Worm (Caenorhabditis elegans): ENCODE data around the gene C09H5.7.

Gene C09H5.7

ce11 chrV:8072047-8072446 lies 13.0 kb downstream of the C09H5.7 start, which contains the start of gene str-144:
str-144 (minus strand) TSS chrV:8072147.
- no peak for TF ChIP-seq egl-5 (tag; optimal IDR thresholded peaks at IDR 0.05)
- TF ChIP-seq ztf-11 (tag; optimal IDR thresholded peaks at IDR 0.05): no peak
- no peak for TF ChIP-seq ama-1 (optimal IDR thresholded peaks at IDR 0.05)
- no peak for TF ChIP-seq daf-12 (tag; optimal IDR thresholded peaks at IDR 0.05)
- no peak for TF ChIP-seq nhr-12 (tag; optimal IDR thresholded peaks at IDR 0.05)
- no peak for TF ChIP-seq R02D3.7 (tag; optimal IDR thresholded peaks at IDR 0.05)
- no peak for TF ChIP-seq elt-2 (tag; optimal IDR thresholded peaks at IDR 0.05)
- TF ChIP-seq fkh-2 (tag; optimal IDR thresholded peaks at IDR 0.05): no peak
- no peak for TF ChIP-seq eor-1 (tag; optimal IDR thresholded peaks at IDR 0.05)
- no peak for TF ChIP-seq nhr-237 (tag; optimal IDR thresholded peaks at IDR 0.05)
- no peak for TF ChIP-seq mdl-1 (tag; optimal IDR thresholded peaks at IDR 0.05)

DNA sequence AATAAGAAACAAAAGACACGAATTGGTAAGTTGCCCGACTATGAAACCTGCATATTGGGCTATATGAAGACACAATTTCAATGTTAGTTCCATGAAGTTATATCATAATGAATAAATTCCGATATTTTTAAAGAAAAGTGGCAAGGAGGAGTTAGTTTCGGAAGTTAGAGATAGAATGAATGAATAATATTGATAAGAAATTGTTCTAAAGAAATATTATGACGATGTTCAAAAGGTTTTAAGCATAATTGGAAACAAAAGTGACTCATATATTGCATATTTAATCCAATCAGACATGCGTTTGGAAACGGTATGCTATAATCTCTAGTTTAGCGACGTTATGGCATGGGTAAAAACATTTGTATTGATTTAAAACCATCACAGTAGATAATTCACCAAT lies 15.4 kb downstream of the C09H5.7 start, which contains the start of gene str-143:
Gene str-143 (minus strand): TSS at position 101 of the 400 bp plus-strand sequence.
- TF ChIP-seq hmg-11 (tag; optimal IDR thresholded peaks at IDR 0.05) (no peak), fos-1 (tag; optimal IDR thresholded peaks at IDR 0.05) (no peak), aly-2 (tag; optimal IDR thresholded peaks at IDR 0.05) (no peak), fkh-10 (GFP tag; optimal IDR thresholded peaks at IDR 0.05) (no peak), nhr-12 (tag; optimal IDR thresholded peaks at IDR 0.05) (no peak)

DNA sequence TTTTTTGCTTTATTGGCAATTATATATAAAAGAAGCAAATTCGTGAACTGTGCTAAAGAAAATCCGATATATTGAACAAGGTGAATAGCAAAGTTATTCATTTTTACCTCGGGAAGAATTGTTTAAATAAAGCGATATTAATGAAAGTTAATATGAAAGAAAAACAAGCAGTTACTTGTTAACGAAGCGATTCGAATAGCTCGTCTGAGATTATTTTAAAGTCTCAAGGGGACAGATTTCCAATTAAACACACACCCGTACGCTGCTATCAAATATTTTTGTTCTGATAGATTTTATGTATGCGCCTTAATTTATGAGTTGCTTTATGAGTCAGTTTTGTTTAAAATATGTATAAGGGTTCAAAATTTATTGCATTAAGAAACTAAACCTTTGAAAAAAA lies 17.2 kb downstream of the C09H5.7 start, which contains the start of gene str-140:
Gene str-140 (minus strand): TSS at position 101 of the 400 bp plus-strand sequence.
- no peak for TF ChIP-seq lsy-12 (tag; optimal IDR thresholded peaks at IDR 0.05)
- TF ChIP-seq ztf-4 (tag; optimal IDR thresholded peaks at IDR 0.05): no peak
- no peak for TF ChIP-seq zag-1 (tag; optimal IDR thresholded peaks at IDR 0.05)
- TF ChIP-seq elt-1 (tag; optimal IDR thresholded peaks at IDR 0.05): no peak
- no peak for TF ChIP-seq skn-1 (tag; optimal IDR thresholded peaks at IDR 0.05)
- TF ChIP-seq fkh-10 (GFP tag; optimal IDR thresholded peaks at IDR 0.05): no peak
- TF ChIP-seq nhr-77 (tag; optimal IDR thresholded peaks at IDR 0.05): no peak
- no peak for TF ChIP-seq unc-62 (GFP tag; optimal IDR thresholded peaks at IDR 0.05)
- no peak for TF ChIP-seq R02D3.7 (tag; optimal IDR thresholded peaks at IDR 0.05)
- TF ChIP-seq ceh-28 (tag; optimal IDR thresholded peaks at IDR 0.05): no peak
- no peak for TF ChIP-seq tbx-2 (tag; optimal IDR thresholded peaks at IDR 0.05)
- no peak for TF ChIP-seq lin-39 (tag; optimal IDR thresholded peaks at IDR 0.05)
- TF ChIP-seq fkh-2 (tag; optimal IDR thresholded peaks at IDR 0.05): no peak
- TF ChIP-seq nhr-28 (tag; optimal IDR thresholded peaks at IDR 0.05): no peak
- TF ChIP-seq fos-1 (tag; optimal IDR thresholded peaks at IDR 0.05): no peak
- TF ChIP-seq ama-1 (optimal IDR thresholded peaks at IDR 0.05): no peak
- TF ChIP-seq nhr-76 (tag; optimal IDR thresholded peaks at IDR 0.05): no peak
- TF ChIP-seq ceh-82 (tag; optimal IDR thresholded peaks at IDR 0.05): no peak
- TF ChIP-seq ZK546.5 (tag; optimal IDR thresholded peaks at IDR 0.05): no peak

ce11 chrV:8062074-8062473 lies 23.0 kb downstream of the C09H5.7 start, which contains the start of gene str-139:
str-139 (minus strand) TSS chrV:8062174.
- TF ChIP-seq ama-1 (optimal IDR thresholded peaks at IDR 0.05) (no peak), fkh-10 (GFP tag; optimal IDR thresholded peaks at IDR 0.05) (no peak), skn-1 (tag; optimal IDR thresholded peaks at IDR 0.05) (no peak), nhr-23 (tag; optimal IDR thresholded peaks at IDR 0.05) (no peak), jun-1 (tag; optimal IDR thresholded peaks at IDR 0.05) (no peak)

ce11 chrV:8058359-8058758 lies 26.7 kb downstream of the C09H5.7 start, which contains the start of gene str-138:
str-138 (plus strand) TSS chrV:8058659.
- TF ChIP-seq nhr-11 (tag; optimal IDR thresholded peaks at IDR 0.05) (no peak), sea-2 (GFP tag; optimal IDR thresholded peaks at IDR 0.05) (no peak), daf-12 (tag; optimal IDR thresholded peaks at IDR 0.05) (no peak)

- TF ChIP-seq ztf-4 (tag; optimal IDR thresholded peaks at IDR 0.05): no peak
- TF ChIP-seq egl-5 (tag; optimal IDR thresholded peaks at IDR 0.05): no peak
- no peak for TF ChIP-seq mml-1 (tag; optimal IDR thresholded peaks at IDR 0.05)
- TF ChIP-seq nhr-77 (tag; optimal IDR thresholded peaks at IDR 0.05): no peak
- TF ChIP-seq hmg-11 (tag; optimal IDR thresholded peaks at IDR 0.05): no peak
- TF ChIP-seq lin-15B (tag; optimal IDR thresholded peaks at IDR 0.05): no peak
- TF ChIP-seq skn-1 (tag; optimal IDR thresholded peaks at IDR 0.05): no peak
- no peak for TF ChIP-seq elt-1 (tag; optimal IDR thresholded peaks at IDR 0.05)
- no peak for TF ChIP-seq ceh-16 (tag; optimal IDR thresholded peaks at IDR 0.05)
- no peak for TF ChIP-seq aly-2 (tag; optimal IDR thresholded peaks at IDR 0.05)
- no peak for TF ChIP-seq eor-1 (tag; optimal IDR thresholded peaks at IDR 0.05)
- no peak for TF ChIP-seq mdl-1 (tag; optimal IDR thresholded peaks at IDR 0.05)
- TF ChIP-seq sea-2 (GFP tag; optimal IDR thresholded peaks at IDR 0.05): no peak
- TF ChIP-seq ztf-11 (tag; optimal IDR thresholded peaks at IDR 0.05): no peak
- TF ChIP-seq tbx-2 (tag; optimal IDR thresholded peaks at IDR 0.05): no peak
- no peak for TF ChIP-seq pha-4 (tag; optimal IDR thresholded peaks at IDR 0.05)
- no peak for TF ChIP-seq nhr-237 (tag; optimal IDR thresholded peaks at IDR 0.05)
Observed at ce11 chrV:8055170-8055569, 29.9 kb downstream of the C09H5.7 start.
